Worm (Caenorhabditis elegans) whole organism, L2 larva: ENCODE measurements around the gene C03A3.3.

ENCODE experiments used
- ceh-16 ChIP-seq: fragments of 150-350 bp; optimal IDR thresholded peaks from 2 replicates; lab custom pipeline; 2014; ENCODE audit warnings: missing biosample characterization, missing genetic modification characterization
- egl-27 ChIP-seq: sonication (generic microtip); optimal IDR thresholded peaks from 3 replicates; lab custom pipeline; 2017; ENCODE audit warnings: missing biosample characterization, missing genetic modification reagents, missing genetic modification characterization
- lsy-2 ChIP-seq, 2 experiments: fragments of 150-350 bp in 1 of 2; sonication (generic microtip) in 1 of 2; optimal IDR thresholded peaks; 2 replicates each; lab custom pipeline; 2014 to 2017; ENCODE audit warnings: missing biosample characterization in 2 of 2, missing genetic modification characterization in 2 of 2
- nhr-11 ChIP-seq: fragments of 150-350 bp; optimal IDR thresholded peaks from 2 replicates; lab custom pipeline; 2014; ENCODE audit warnings: missing biosample characterization, missing genetic modification characterization
- nhr-12 ChIP-seq: fragments of 150-350 bp; optimal IDR thresholded peaks from 2 replicates; lab custom pipeline; 2014; ENCODE audit warnings: missing biosample characterization, missing genetic modification characterization
- unc-62 ChIP-seq: fragments of 150-350 bp; optimal IDR thresholded peaks from 2 replicates; lab custom pipeline; 2014; ENCODE audit warnings: missing biosample characterization, missing genetic modification reagents, missing genetic modification characterization
- ztf-11 ChIP-seq: sonication (generic microtip); optimal IDR thresholded peaks from 2 replicates; lab custom pipeline; 2017; ENCODE audit warnings: missing biosample characterization, missing genetic modification characterization

DNA sequence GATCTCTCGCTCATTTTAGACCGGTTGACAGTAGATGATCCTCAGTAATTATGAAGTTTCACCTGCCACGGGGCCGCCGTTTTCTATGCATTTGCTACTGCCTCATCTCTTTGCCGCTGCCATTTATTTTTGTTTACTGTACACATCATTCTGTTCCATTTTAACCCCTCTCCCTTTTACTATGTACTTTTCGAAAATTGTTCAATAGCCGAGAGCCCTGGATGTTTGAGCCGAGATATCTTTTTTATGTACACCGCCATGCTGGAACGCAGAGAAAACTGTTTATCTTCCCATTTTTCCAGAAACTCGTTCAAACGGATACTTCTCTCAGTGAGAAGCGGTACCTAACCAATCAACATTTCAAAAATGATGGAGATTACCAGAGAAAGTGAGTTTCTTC, 2.0 kb upstream of the C03A3.3 start, which contains the start of gene ifa-1:
- TF ChIP-seq ceh-16 (tag; lab: Kevin White, UChicago) (no peak), lsy-2 (tag; optimal IDR thresholded peaks at IDR 0.05; lab: Kevin White, UChicago) (no peak), nhr-11 (tag; lab: Kevin White, UChicago) (no peak), ztf-11 (no peak), egl-27 (tag; lab: Kevin White, UChicago) (no peak), unc-62 (no peak), nhr-12 (no peak)
